Worm (Caenorhabditis elegans) whole organism, L4 larva: Measurements from ENCODE around the gene F39G3.2.
A peak's percentile ranks its signal among the peaks of the same experiment; 100 is the strongest.
"Not testable (repeated sequence)": the region's sequence is repeated elsewhere in the genome, so short reads cannot be mapped to it uniquely, and the experiment has no call there.

Experiments used
- F10B5.3 ChIP-seq: sonication (generic microtip); optimal IDR thresholded peaks from 2 replicates; lab custom pipeline; 2016; ENCODE audit warnings: mild to moderate bottlenecking, missing genetic modification characterization, missing compliant biosample characterization
- F44E2.7 ChIP-seq: fragments of 200-800 bp; sonication (Bioruptor generic); IDR thresholded peaks from 2 replicates; pipeline ENCODE4 v2.1.2; 2022; ENCODE audit warnings: missing genetic modification characterization, missing compliant biosample characterization
- T20F7.1 ChIP-seq: fragments of 200-800 bp; sonication (Bioruptor generic); optimal IDR thresholded peaks from 2 replicates; lab custom pipeline; 2018; ENCODE audit warnings: mild to moderate bottlenecking, missing genetic modification characterization, missing compliant biosample characterization
- T26A8.4 ChIP-seq: fragments of 200-800 bp; sonication (Bioruptor generic); IDR thresholded peaks from 2 replicates; pipeline ENCODE4 v1.3.6; 2022; ENCODE audit warnings: missing genetic modification characterization, missing compliant biosample characterization
- Y105C5A.15 ChIP-seq: fragments of 200-800 bp; sonication (Bioruptor generic); IDR thresholded peaks from 2 replicates; pipeline ENCODE4 v1.3.6; 2022; ENCODE audit warnings: missing genetic modification characterization, missing compliant biosample characterization
- Y48G9A.11 ChIP-seq: fragments of 200-800 bp; sonication (Bioruptor generic); IDR thresholded peaks from 2 replicates; pipeline ENCODE4 v1.3.6; 2022; ENCODE audit warnings: missing genetic modification reagents, missing genetic modification characterization, missing compliant biosample characterization
- ZK546.5 ChIP-seq, 2 experiments: sonication (generic microtip); optimal IDR thresholded peaks; 2 replicates each; lab custom pipeline; 2017; ENCODE audit warnings: missing biosample characterization in 2 of 2, missing genetic modification characterization in 2 of 2
- aha-1 ChIP-seq: fragments of 150-350 bp; peaks from one replicate; lab custom pipeline; 2014; ENCODE audit warnings: missing biosample characterization, missing genetic modification characterization
- attf-4 ChIP-seq: sonication (generic microtip); optimal IDR thresholded peaks from 3 replicates; lab custom pipeline; 2017; ENCODE audit warnings: missing biosample characterization, missing genetic modification characterization
- ceh-82 ChIP-seq: sonication (generic microtip); optimal IDR thresholded peaks from 2 replicates; lab custom pipeline; 2017; ENCODE audit warnings: missing biosample characterization, missing genetic modification characterization
- daf-12 ChIP-seq: fragments of 150-350 bp; optimal IDR thresholded peaks from 2 replicates; lab custom pipeline; 2014; ENCODE audit warnings: missing biosample characterization, missing genetic modification reagents, missing genetic modification characterization
- daf-16 ChIP-seq, 3 experiments: sonication (generic microtip); optimal IDR thresholded peaks; 2 replicates each; lab custom pipeline; 2016 to 2017; ENCODE audit warnings: missing genetic modification characterization in 3 of 3, missing genetic modification reagents in 3 of 3, mild to moderate bottlenecking in 2 of 3, missing compliant biosample characterization in 2 of 3, missing biosample characterization in 1 of 3, moderate library complexity in 1 of 3
- dmd-6 ChIP-seq: fragments of 200-800 bp; sonication (Bioruptor generic); IDR thresholded peaks from 2 replicates; pipeline ENCODE4 v1.3.6; 2022; ENCODE audit warnings: missing genetic modification reagents, missing genetic modification characterization, missing compliant biosample characterization
- dmd-9 ChIP-seq: fragments of 200-800 bp; sonication (Bioruptor generic); IDR thresholded peaks from 2 replicates; pipeline ENCODE4 v1.3.6; 2022; ENCODE audit warnings: missing genetic modification reagents, missing genetic modification characterization, missing compliant biosample characterization
- dpl-1 ChIP-seq: fragments of 150-350 bp; optimal IDR thresholded peaks from 2 replicates; lab custom pipeline; 2014; ENCODE audit warnings: missing biosample characterization, missing genetic modification reagents, missing genetic modification characterization
- dve-1 ChIP-seq: sonication (generic microtip); optimal IDR thresholded peaks from 2 replicates; lab custom pipeline; 2017; ENCODE audit warnings: antibody characterized with exemption, mild to moderate bottlenecking, missing genetic modification characterization, missing compliant biosample characterization; ENCODE audit not compliant: insufficient read depth
- egl-43 ChIP-seq: fragments of 200-800 bp; sonication (Bioruptor generic); IDR thresholded peaks from 2 replicates; pipeline ENCODE4 v1.3.6; 2022; ENCODE audit warnings: missing genetic modification reagents, missing genetic modification characterization, missing compliant biosample characterization
- fkh-10 ChIP-seq: fragments of 150-350 bp; optimal IDR thresholded peaks from 2 replicates; lab custom pipeline; 2014; ENCODE audit warnings: missing biosample characterization, missing genetic modification reagents, missing genetic modification characterization
- hlh-11 ChIP-seq: fragments of 200-800 bp; sonication (Bioruptor generic); optimal IDR thresholded peaks from 2 replicates; lab custom pipeline; 2018; ENCODE audit warnings: mild to moderate bottlenecking, missing genetic modification characterization, missing compliant biosample characterization
- hlh-30 ChIP-seq: sonication (generic microtip); optimal IDR thresholded peaks from 2 replicates; lab custom pipeline; 2017; ENCODE audit warnings: antibody characterized with exemption, mild to moderate bottlenecking, missing genetic modification characterization, missing compliant biosample characterization; ENCODE audit not compliant: insufficient read depth
- hmg-1.1 ChIP-seq: fragments of 200-800 bp; sonication (Bioruptor generic); IDR thresholded peaks from 2 replicates; pipeline ENCODE4 v1.3.6; 2022; ENCODE audit warnings: missing genetic modification reagents, missing genetic modification characterization, missing compliant biosample characterization
- lin-38 ChIP-seq: fragments of 200-800 bp; sonication (Bioruptor generic); IDR thresholded peaks from 2 replicates; pipeline ENCODE4 v1.3.6; 2022; ENCODE audit warnings: missing genetic modification reagents, missing genetic modification characterization, missing compliant biosample characterization
- lin-39 ChIP-seq: fragments of 150-350 bp; optimal IDR thresholded peaks from 2 replicates; lab custom pipeline; 2014; ENCODE audit warnings: missing biosample characterization, missing genetic modification reagents, missing genetic modification characterization
- mdt-29 ChIP-seq: fragments of 200-800 bp; sonication (Bioruptor generic); IDR thresholded peaks from 2 replicates; pipeline ENCODE4 v1.3.6; 2022; ENCODE audit warnings: missing genetic modification reagents, missing genetic modification characterization, missing compliant biosample characterization
- nhr-237 ChIP-seq: sonication (generic microtip); optimal IDR thresholded peaks from 2 replicates; lab custom pipeline; 2017; ENCODE audit warnings: missing biosample characterization, missing genetic modification characterization
- nhr-28 ChIP-seq: fragments of 150-350 bp; optimal IDR thresholded peaks from 2 replicates; lab custom pipeline; 2014; ENCODE audit warnings: missing biosample characterization, missing genetic modification characterization
- nhr-41 ChIP-seq: fragments of 200-800 bp; sonication (Bioruptor generic); IDR thresholded peaks from 2 replicates; pipeline ENCODE4 v1.3.6; 2022; ENCODE audit warnings: missing genetic modification reagents, missing genetic modification characterization, missing compliant biosample characterization
- pha-4 ChIP-seq, 2 experiments: fragments of 150-350 bp in 1 of 2; fragments of 200-800 bp in 1 of 2; sonication (Bioruptor generic) in 1 of 2; IDR thresholded peaks in 1 of 2; optimal IDR thresholded peaks in 1 of 2; 2 replicates each; pipeline versions ENCODE4 v1.3.6 to Lab custom; 2014 to 2022; ENCODE audit warnings: missing genetic modification characterization in 2 of 2, missing genetic modification reagents in 2 of 2, missing biosample characterization in 1 of 2, missing compliant biosample characterization in 1 of 2
- php-3 ChIP-seq: fragments of 200-800 bp; sonication (Bioruptor generic); IDR thresholded peaks from 2 replicates; pipeline ENCODE4 v1.3.6; 2022; ENCODE audit warnings: missing genetic modification reagents, missing genetic modification characterization, missing compliant biosample characterization
- pqm-1 ChIP-seq: sonication (generic microtip); optimal IDR thresholded peaks from 2 replicates; lab custom pipeline; 2017; ENCODE audit warnings: missing biosample characterization, missing genetic modification characterization
- set-16 ChIP-seq: fragments of 200-800 bp; sonication (Bioruptor generic); IDR thresholded peaks from 2 replicates; pipeline ENCODE4 v1.3.6; 2022; ENCODE audit warnings: missing genetic modification reagents, missing genetic modification characterization, missing compliant biosample characterization
- unc-62 ChIP-seq, 3 experiments: fragments of 150-350 bp in 1 of 3; sonication (generic microtip); optimal IDR thresholded peaks in 2 of 3; peaks in 1 of 3; 1 replicate in 1 of 3; 2 replicates in 2 of 3; lab custom pipeline; 2014 to 2017; ENCODE audit warnings: missing biosample characterization in 3 of 3, missing genetic modification characterization in 3 of 3, missing genetic modification reagents in 3 of 3, missing genotype in 1 of 3
- zag-1 ChIP-seq: fragments of 150-350 bp; optimal IDR thresholded peaks from 2 replicates; lab custom pipeline; 2014; ENCODE audit warnings: missing biosample characterization, missing genetic modification characterization
- zfp-2 ChIP-seq: sonication (generic microtip); optimal IDR thresholded peaks from 2 replicates; lab custom pipeline; 2016; ENCODE audit warnings: mild to moderate bottlenecking, missing genetic modification characterization, missing compliant biosample characterization

F39G3.2 gene

DNA sequence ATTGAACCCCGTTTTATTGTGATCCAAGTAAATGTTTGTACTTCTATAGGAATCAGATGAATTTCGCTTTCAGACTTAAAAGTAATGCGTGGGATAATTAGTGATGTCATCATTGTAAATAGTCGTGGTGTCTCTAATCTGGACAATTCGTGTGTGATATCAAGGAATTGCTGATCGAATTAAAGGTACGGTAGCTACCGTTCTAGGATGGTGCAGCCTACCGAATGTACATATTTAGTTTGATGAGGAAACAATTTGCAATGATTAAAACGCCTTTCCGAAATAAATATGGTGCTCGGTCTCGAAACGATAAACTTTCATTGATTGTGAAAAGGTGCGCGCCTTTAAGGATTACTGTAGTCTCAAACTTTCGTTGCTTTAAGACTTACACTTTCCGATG is 20.9 kb downstream of the F39G3.2 start:
- TF ChIP-seq F44E2.7 (GFP tag; lab: Robert Waterston, UW), result no peak
- no peak for TF ChIP-seq ZK546.5 (tag; optimal IDR thresholded peaks at IDR 0.05; lab: Kevin White, UChicago)
- TF ChIP-seq lin-39 (tag; lab: Kevin White, UChicago), result no peak
- TF ChIP-seq lin-38 (GFP tag; lab: Robert Waterston, UW), result peak; percentile 49; the same call in 1 of the 2 replicates
- no peak for TF ChIP-seq F10B5.3

DNA sequence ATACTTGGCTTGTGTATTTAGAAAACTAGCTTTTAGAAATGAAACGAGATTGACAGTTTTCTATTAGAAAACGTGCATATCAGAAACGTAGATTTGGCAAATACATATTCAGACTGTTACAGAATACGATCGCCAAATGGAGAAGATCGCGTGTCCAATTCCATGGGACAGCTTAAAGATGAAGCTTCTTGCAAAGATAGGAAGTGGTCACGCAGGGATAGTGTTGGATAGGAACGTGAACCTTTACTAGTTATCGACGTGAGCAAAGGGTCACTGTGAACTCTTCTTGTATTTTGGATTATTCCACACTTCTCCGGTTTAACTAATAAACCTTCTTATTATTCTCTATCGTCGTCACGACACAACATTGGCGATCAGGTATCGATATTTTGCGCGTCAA is 23.0 kb downstream of the F39G3.2 start, which contains the start of gene bgnt-1.4:
Gene bgnt-1.4 (plus strand): TSS at position 301 of the 400 bp plus-strand sequence.
- TF ChIP-seq daf-16 (GFP tag; optimal IDR thresholded peaks at IDR 0.05; lab: Kevin White, UChicago); daf-16 (tag; optimal IDR thresholded peaks at IDR 0.05; lab: Kevin White, UChicago); unc-62 (GFP tag; optimal IDR thresholded peaks at IDR 0.05 in 1 of 2; lab: Kevin White, UChicago); unc-62 (tag; optimal IDR thresholded peaks at IDR 0.05; lab: Kevin White, UChicago); Y105C5A.15 (GFP tag; lab: Robert Waterston, UW): not testable (repeated sequence)

DNA sequence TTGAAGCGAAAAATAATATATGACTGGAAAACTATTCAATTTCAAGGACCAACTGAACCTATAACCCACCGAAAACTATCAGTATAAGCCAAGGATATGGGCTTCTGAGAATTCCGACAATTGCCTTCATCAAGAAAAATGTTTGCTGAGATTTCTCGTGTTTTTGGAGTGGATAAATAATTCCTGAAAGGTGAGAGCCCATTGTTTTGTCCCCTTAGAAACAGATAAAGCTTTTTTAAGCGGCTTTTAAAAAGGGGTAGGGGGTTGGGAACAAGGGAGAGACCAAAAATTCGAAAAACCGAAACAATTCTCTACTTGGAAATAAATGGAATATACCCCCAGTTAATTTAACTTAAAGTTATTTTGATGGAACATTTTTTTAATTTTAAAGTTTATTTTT is 28.9 kb downstream of the F39G3.2 start, which contains the start of gene C18G1.8:
Gene C18G1.8 (minus strand): TSS at position 101 of the 400 bp plus-strand sequence.
- TF ChIP-seq pha-4 (GFP tag; IDR thresholded peaks at IDR 0.05; lab: Robert Waterston, UW) (no peak), pha-4 (tag; optimal IDR thresholded peaks at IDR 0.05; lab: Kevin White, UChicago) (no peak), zfp-2 (no peak), daf-16 (GFP tag; optimal IDR thresholded peaks at IDR 0.05; lab: Kevin White, UChicago) (no peak), daf-16 (tag; optimal IDR thresholded peaks at IDR 0.05; lab: Kevin White, UChicago) (no peak), dmd-9 (GFP tag; lab: Robert Waterston, UW) (no peak), ceh-82 (tag; lab: Kevin White, UChicago) (no peak), dpl-1 (GFP tag; lab: Kevin White, UChicago) (no peak)

DNA sequence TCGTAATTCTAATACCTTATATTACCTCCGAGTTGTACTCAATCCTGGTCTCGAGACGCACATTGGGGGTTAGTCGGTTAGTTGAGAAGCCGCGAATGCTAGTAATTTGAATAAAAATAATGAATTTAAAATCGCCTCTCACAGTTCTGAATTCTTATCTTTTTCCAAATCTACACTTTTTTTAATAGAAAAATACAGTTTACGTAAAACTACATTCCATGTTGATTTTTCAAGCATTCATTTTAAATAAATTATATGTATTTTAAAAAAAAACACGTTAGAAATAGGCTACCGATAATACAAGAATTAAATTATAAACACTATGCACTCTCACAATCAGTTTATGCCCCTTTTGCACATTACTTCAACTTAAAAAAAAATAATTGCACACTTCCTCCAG is 32.0 kb downstream of the F39G3.2 start, which contains the start of gene C18G1.9:
Gene C18G1.9 (minus strand): TSS at position 101 of the 400 bp plus-strand sequence.
- TF ChIP-seq T20F7.1 (GFP tag; lab: Kevin White, UChicago) (no peak), set-16 (GFP tag; lab: Robert Waterston, UW) (no peak), T26A8.4 (GFP tag; lab: Robert Waterston, UW) (no peak), hmg-1.1 (GFP tag; lab: Robert Waterston, UW) (no peak), dpl-1 (GFP tag; lab: Kevin White, UChicago) (no peak), hlh-30 (tag; lab: Kevin White, UChicago) (no peak), zag-1 (tag; lab: Kevin White, UChicago) (no peak), attf-4 (tag; lab: Kevin White, UChicago) (no peak), fkh-10 (GFP tag; lab: Kevin White, UChicago) (no peak), daf-16 (GFP tag; optimal IDR thresholded peaks at IDR 0.05; lab: Kevin White, UChicago) (no peak), daf-16 (tag; optimal IDR thresholded peaks at IDR 0.05; lab: Kevin White, UChicago) (no peak)

- TF ChIP-seq nhr-28 (tag; lab: Kevin White, UChicago) (peak; percentile 73), nhr-41 (peak; percentile 84; the same call in 1 of the 2 replicates), Y48G9A.11 (no peak), pqm-1 (tag; lab: Kevin White, UChicago) (peak; percentile 81), nhr-237 (tag; lab: Kevin White, UChicago) (no peak), hlh-11 (peak; percentile 40), aha-1 (peak; percentile 92), egl-43 (GFP tag; lab: Robert Waterston, UW) (no peak), Y105C5A.15 (GFP tag; lab: Robert Waterston, UW) (no peak), hmg-1.1 (GFP tag; lab: Robert Waterston, UW) (no peak), php-3 (GFP tag; lab: Robert Waterston, UW) (0 out of 2 replicates have a peak, but pooled peaks have one; percentile 11), dmd-6 (peak; percentile 54), daf-12 (tag; lab: Kevin White, UChicago) (no peak), mdt-29 (GFP tag; lab: Robert Waterston, UW) (no peak), dve-1 (tag; lab: Kevin White, UChicago) (no peak)
- TF ChIP-seq, all 104 proteins: peak for 7
Measured at ce11 chrV:4770408-4770947, 32.8 kb downstream of the F39G3.2 start, which contains the start of gene elt-7. Gene elt-7 (plus strand): TSS chrV:4770670.
